Worm (Caenorhabditis elegans) whole organism, midembryonic: ENCODE measurements around the gene sra-14.

ENCODE experiments used
- T22C8.4 ChIP-seq: fragments of 200-800 bp; sonication (Bioruptor generic); IDR thresholded peaks from 2 replicates; pipeline ENCODE4 v1.3.6; 2022; ENCODE audit warnings: missing genetic modification characterization, missing compliant biosample characterization
- flt-1 ChIP-seq: fragments of 200-800 bp; sonication (Bioruptor generic); IDR thresholded peaks from 2 replicates; pipeline ENCODE4 v1.3.6; 2022; ENCODE audit warnings: missing genetic modification characterization, missing compliant biosample characterization
- klf-2 ChIP-seq: fragments of 200-800 bp; sonication (Bioruptor generic); conservative IDR thresholded peaks from 2 replicates; pipeline ENCODE4 v1.3.6; 2022; ENCODE audit warnings: missing genetic modification reagents, missing genetic modification characterization, missing compliant biosample characterization
- med-1 ChIP-seq: sonication (generic microtip); optimal IDR thresholded peaks from 2 replicates; lab custom pipeline; 2017; ENCODE audit warnings: missing genetic modification characterization, mild to moderate bottlenecking, missing compliant biosample characterization, antibody characterized with exemption, missing genetic modification reagents; ENCODE audit not compliant: insufficient read depth
- ref-1 ChIP-seq: fragments of 200-800 bp; sonication (Bioruptor generic); conservative IDR thresholded peaks from 2 replicates; pipeline ENCODE4 v1.3.6; 2022; ENCODE audit warnings: missing genetic modification reagents, missing genetic modification characterization, missing compliant biosample characterization
- tab-1 ChIP-seq: fragments of 200-800 bp; sonication (Bioruptor generic); IDR thresholded peaks from 2 replicates; pipeline ENCODE4 v1.3.6; 2022; ENCODE audit warnings: missing genetic modification characterization, missing compliant biosample characterization
- ztf-23 ChIP-seq: fragments of 200-800 bp; sonication (Bioruptor generic); IDR thresholded peaks from 2 replicates; pipeline ENCODE4 v1.3.6; 2022; ENCODE audit warnings: missing genetic modification reagents, missing genetic modification characterization, missing compliant biosample characterization
- ztf-29 ChIP-seq: fragments of 200-800 bp; sonication (Bioruptor generic); IDR thresholded peaks from 2 replicates; pipeline ENCODE4 v1.3.6; 2022; ENCODE audit warnings: missing genetic modification reagents, missing genetic modification characterization, missing compliant biosample characterization

- TF ChIP-seq T22C8.4 (no peak), ref-1 (GFP tag; lab: Robert Waterston, UW) (no peak), flt-1 (GFP tag; lab: Robert Waterston, UW) (no peak), tab-1 (GFP tag; lab: Robert Waterston, UW) (no peak), klf-2 (GFP tag; lab: Robert Waterston, UW) (no peak), ztf-23 (no peak), med-1 (GFP tag; lab: Kevin White, UChicago) (no peak), ztf-29 (GFP tag; lab: Robert Waterston, UW) (no peak)
Measured at ce11 chrII:12908779-12909178, 23.7 kb downstream of the sra-14 start, which contains the start of gene ddn-2.
